Fruit fly (Drosophila melanogaster): ENCODE measurements around the gene Nubp2.

Nubp2 gene

DNA sequence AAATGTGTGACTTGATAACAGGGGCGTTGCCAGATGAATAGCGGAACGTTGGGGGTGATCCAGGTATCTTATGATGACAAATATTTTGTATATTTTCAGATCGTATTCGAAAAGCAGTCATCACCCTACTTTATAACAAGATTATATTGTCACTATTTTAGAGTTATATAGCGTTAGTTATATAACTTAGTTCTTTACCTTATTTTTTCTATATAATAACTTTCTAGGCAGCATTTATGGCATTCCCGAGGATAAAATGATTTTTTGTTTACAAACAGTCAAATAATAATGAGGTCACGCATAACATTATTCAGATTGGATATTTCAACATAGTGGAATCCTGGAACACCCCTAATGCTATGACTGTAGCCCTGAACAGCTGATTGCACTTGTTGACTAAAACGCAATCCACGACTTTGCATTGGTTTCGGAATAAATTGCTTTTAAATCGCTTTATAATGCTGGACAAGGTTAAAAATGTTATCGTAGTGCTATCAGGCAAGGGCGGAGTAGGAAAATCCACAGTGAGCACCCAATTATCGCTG is at the start of gene Nubp2 (continued):
- TF ChIP-seq CG9817 (tag; optimal IDR thresholded peaks at IDR 0.05) (peak; percentile 97), exex (tag; optimal IDR thresholded peaks at IDR 0.05) (peak; percentile 89), B-H1 (GFP tag; IDR thresholded peaks at IDR 0.05) (peak; percentile 77), knrl (GFP tag; IDR thresholded peaks at IDR 0.05; ENCODE audit: partially characterized antibody) (peak; percentile 28; the same call in 1 of the 3 replicates), ewg (GFP tag; optimal IDR thresholded peaks at IDR 0.05) (peak; percentile 90), CG16815 (GFP tag; optimal IDR thresholded peaks at IDR 0.05) (peak; percentile 96), CG12942 (GFP tag; optimal IDR thresholded peaks at IDR 0.05) (peak; percentile 96), CG14965 (GFP tag; optimal IDR thresholded peaks at IDR 0.05; ENCODE audit: borderline replicate concordance) (no peak), shn (GFP tag; optimal IDR thresholded peaks at IDR 0.05) (peak; percentile 92), dimm (GFP tag; IDR thresholded peaks at IDR 0.05) (peak; percentile 82), Atf6 (GFP tag; IDR thresholded peaks at IDR 0.05) (peak; percentile 94), nerfin-1 (tag; optimal IDR thresholded peaks at IDR 0.05) (peak; percentile 94), slp2 (GFP tag; optimal IDR thresholded peaks at IDR 0.05) (peak; percentile 93), Taf1 (GFP tag; IDR thresholded peaks at IDR 0.05) (peak; percentile 82), Atf3 (GFP tag; optimal IDR thresholded peaks at IDR 0.05) (peak; percentile 92), CG34224 (GFP tag; IDR thresholded peaks at IDR 0.05; ENCODE audit: partially characterized antibody) (no peak), CG18599 (GFP tag; optimal IDR thresholded peaks at IDR 0.05) (peak; percentile 95), Dbx (GFP tag; IDR thresholded peaks at IDR 0.05) (peak; percentile 95), CG10654 (GFP tag; optimal IDR thresholded peaks at IDR 0.05) (peak; percentile 96), Myb (GFP tag; optimal IDR thresholded peaks at IDR 0.05) (peak; percentile 72), CG10267 (tag; optimal IDR thresholded peaks at IDR 0.05) (peak; percentile 92), gcm2 (GFP tag; optimal IDR thresholded peaks at IDR 0.05) (peak; percentile 86), danr (GFP tag; IDR thresholded peaks at IDR 0.05) (peak; percentile 87), ind (GFP tag; optimal IDR thresholded peaks at IDR 0.05) (peak; percentile 97), CG1603 (tag; optimal IDR thresholded peaks at IDR 0.05) (peak; percentile 86), sc (optimal IDR thresholded peaks at IDR 0.05) (no peak), sc (GFP tag; optimal IDR thresholded peaks at IDR 0.05) (peak; percentile 90), CG2129 (GFP tag; IDR thresholded peaks at IDR 0.05; ENCODE audit: partially characterized antibody) (no peak), Lhr (GFP tag; optimal IDR thresholded peaks at IDR 0.05) (peak; percentile 88), Hr78 (GFP tag; optimal IDR thresholded peaks at IDR 0.05) (peak in 1 of 2 experiments; percentile 85), CG9727 (GFP tag; optimal IDR thresholded peaks at IDR 0.05) (peak; percentile 96), inv (GFP tag; IDR thresholded peaks at IDR 0.05; ENCODE audit: partially characterized antibody) (no peak), Vsx1 (GFP tag; optimal IDR thresholded peaks at IDR 0.05) (peak; percentile 87), unc-4 (GFP tag; IDR thresholded peaks at IDR 0.05; ENCODE audit: partially characterized antibody) (no peak), CG11085 (GFP tag; IDR thresholded peaks at IDR 0.05) (peak; percentile 90), CrebB (tag; optimal IDR thresholded peaks at IDR 0.05) (peak; percentile 87), Dref (GFP tag; IDR thresholded peaks at IDR 0.05) (no peak), kay (GFP tag; optimal IDR thresholded peaks at IDR 0.05) (peak; percentile 96), Awh (GFP tag; IDR thresholded peaks at IDR 0.05) (peak; percentile 75), cato (GFP tag; optimal IDR thresholded peaks at IDR 0.05; ENCODE audit: borderline replicate concordance) (peak; percentile 93), CG2199 (GFP tag; IDR thresholded peaks at IDR 0.05) (no peak), sens-2 (GFP tag; IDR thresholded peaks at IDR 0.05) (peak; percentile 63; the same call in 1 of the 2 replicates), CG3726 (GFP tag; IDR thresholded peaks at IDR 0.05) (peak; percentile 87; the same call in 1 of the 3 replicates), pfk (GFP tag; optimal IDR thresholded peaks at IDR 0.05) (peak; percentile 39), jumu (GFP tag; optimal IDR thresholded peaks at IDR 0.05) (peak; percentile 92), CG8944 (GFP tag; optimal IDR thresholded peaks at IDR 0.05) (peak; percentile 92), grau (tag; optimal IDR thresholded peaks at IDR 0.05) (peak; percentile 96), mam (GFP tag; optimal IDR thresholded peaks at IDR 0.05) (peak; percentile 95), hb (GFP tag; IDR thresholded peaks at IDR 0.05; ENCODE audit: partially characterized antibody) (no peak)

Measured in whole organism, embryonic.